Worm (Caenorhabditis elegans) whole organism, early embryonic: Measurements from ENCODE around the gene ubc-1.
"Not testable (repeated sequence)": the region's sequence is repeated elsewhere in the genome, so short reads cannot be mapped to it uniquely, and the experiment has no call there.

Experiments used
- B0310.2 ChIP-seq: sonication (generic microtip); optimal IDR thresholded peaks from 2 replicates; lab custom pipeline; 2016; ENCODE audit warnings: mild to moderate bottlenecking, missing genetic modification characterization, missing compliant biosample characterization
- F13C5.2 ChIP-seq: sonication (generic microtip); optimal IDR thresholded peaks from 2 replicates; lab custom pipeline; 2017; ENCODE audit warnings: mild to moderate bottlenecking, missing genetic modification characterization, inconsistent platforms, missing compliant biosample characterization
- aly-1 ChIP-seq: sonication (generic microtip); optimal IDR thresholded peaks from 2 replicates; lab custom pipeline; 2016; ENCODE audit warnings: missing genetic modification characterization, missing compliant biosample characterization
- ama-1 ChIP-seq: fragments of 150-350 bp; optimal IDR thresholded peaks from 2 replicates; lab custom pipeline; 2014
- ceh-13 ChIP-seq: fragments of 200-800 bp; sonication (Bioruptor generic); optimal IDR thresholded peaks from 2 replicates; lab custom pipeline; 2018; ENCODE audit warnings: mild to moderate bottlenecking, missing genetic modification characterization, missing compliant biosample characterization
- ceh-36 ChIP-seq: sonication (generic microtip); optimal IDR thresholded peaks from 2 replicates; lab custom pipeline; 2016; ENCODE audit warnings: missing genetic modification characterization, inconsistent platforms, missing compliant biosample characterization
- ets-7 ChIP-seq: sonication (generic microtip); optimal IDR thresholded peaks from 2 replicates; lab custom pipeline; 2016; ENCODE audit warnings: missing genotype, missing genetic modification characterization, missing compliant biosample characterization
- flt-1 ChIP-seq: fragments of 200-800 bp; sonication (Bioruptor generic); IDR thresholded peaks from 2 replicates; pipeline ENCODE4 v1.3.6; 2022; ENCODE audit warnings: missing genetic modification characterization, missing compliant biosample characterization
- hmbx-1 ChIP-seq: sonication (generic microtip); optimal IDR thresholded peaks from 2 replicates; lab custom pipeline; 2016; ENCODE audit warnings: mild to moderate bottlenecking, missing genetic modification characterization, missing compliant biosample characterization
- hmg-4 ChIP-seq: fragments of 200-800 bp; sonication (Bioruptor generic); optimal IDR thresholded peaks from 2 replicates; lab custom pipeline; 2018; ENCODE audit warnings: mild to moderate bottlenecking, missing genetic modification characterization, missing compliant biosample characterization
- hnd-1 ChIP-seq: sonication (generic microtip); optimal IDR thresholded peaks from 2 replicates; lab custom pipeline; 2016; ENCODE audit warnings: missing genetic modification characterization, missing compliant biosample characterization
- pes-1 ChIP-seq: fragments of 200-800 bp; sonication (Bioruptor generic); IDR thresholded peaks from 2 replicates; pipeline ENCODE4 v1.3.6; 2022; ENCODE audit warnings: missing genetic modification reagents, missing genetic modification characterization, missing compliant biosample characterization
- scrt-1 ChIP-seq: fragments of 200-800 bp; sonication (Bioruptor generic); IDR thresholded peaks from 2 replicates; pipeline ENCODE4 v1.3.6; 2022; ENCODE audit warnings: missing genetic modification characterization, missing compliant biosample characterization
- sea-1 ChIP-seq: fragments of 200-800 bp; sonication (Bioruptor generic); conservative IDR thresholded peaks from 2 replicates; pipeline ENCODE4 v1.3.6; 2022; ENCODE audit warnings: missing genetic modification characterization, missing compliant biosample characterization
- tbx-11 ChIP-seq: fragments of 200-800 bp; sonication (Bioruptor generic); IDR thresholded peaks from 2 replicates; pipeline ENCODE4 v1.3.6; 2022; ENCODE audit warnings: missing genetic modification characterization, missing compliant biosample characterization
- tbx-37 ChIP-seq: fragments of 200-800 bp; sonication (Bioruptor generic); conservative IDR thresholded peaks from 2 replicates; pipeline ENCODE4 v1.3.6; 2022; ENCODE audit warnings: missing genetic modification reagents, missing genetic modification characterization, missing compliant biosample characterization
- tra-4 ChIP-seq: sonication (generic microtip); optimal IDR thresholded peaks from 2 replicates; lab custom pipeline; 2017; ENCODE audit warnings: missing genetic modification characterization, missing compliant biosample characterization

ubc-1 gene

ce11 chrIV:4125657-4126056 lies 22.8 kb downstream of the ubc-1 start, which contains the start of gene F49F1.7:
Gene F49F1.7 (minus strand): TSS chrIV:4125757.
- not testable (repeated sequence) for TF ChIP-seq ama-1; tra-4 (tag; lab: Kevin White, UChicago); ceh-36 (tag; lab: Kevin White, UChicago)

DNA sequence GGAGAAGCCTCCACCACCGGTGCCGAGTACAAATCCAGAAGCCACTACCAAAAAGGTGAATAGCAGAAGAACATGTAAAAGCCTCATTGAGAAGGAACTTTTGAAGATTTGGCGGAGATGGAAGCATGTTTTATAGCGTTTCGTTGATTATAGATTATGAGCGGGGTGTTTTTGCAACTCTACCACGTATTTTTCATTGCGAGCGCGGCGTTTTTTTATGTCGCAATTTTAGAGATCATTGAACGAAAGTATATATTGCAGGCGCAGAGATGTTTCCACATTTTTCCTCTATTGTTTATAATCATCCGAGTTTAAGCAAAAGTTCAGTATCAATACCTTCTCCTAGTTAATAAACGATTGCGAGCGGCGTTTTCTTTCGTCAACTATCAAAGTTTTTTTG lies 32.9 kb downstream of the ubc-1 start, which contains the start of gene F49F1.17:
Gene F49F1.17, minus strand, starts transcription at position 101 of the 400 bp plus-strand sequence.
- no peak for TF ChIP-seq ceh-13 (GFP tag; lab: Kevin White, UChicago)
- TF ChIP-seq hnd-1 (tag; lab: Kevin White, UChicago) = no peak
- TF ChIP-seq sea-1 (GFP tag; lab: Robert Waterston, UW) = no peak
- no peak for TF ChIP-seq tbx-37 (GFP tag; lab: Robert Waterston, UW)
- no peak for TF ChIP-seq B0310.2 (tag; lab: Kevin White, UChicago)
- TF ChIP-seq scrt-1 (GFP tag; lab: Robert Waterston, UW) = no peak
- TF ChIP-seq hmbx-1 (tag; lab: Kevin White, UChicago) = no peak
- TF ChIP-seq aly-1 (tag; lab: Kevin White, UChicago) = no peak
- no peak for TF ChIP-seq hmg-4
- TF ChIP-seq pes-1 (GFP tag; lab: Robert Waterston, UW) = no peak
- no peak for TF ChIP-seq ama-1
- TF ChIP-seq F13C5.2 = no peak
- no peak for TF ChIP-seq ceh-36 (tag; lab: Kevin White, UChicago)
- no peak for TF ChIP-seq ets-7
- TF ChIP-seq tra-4 (tag; lab: Kevin White, UChicago) = no peak
- TF ChIP-seq flt-1 = no peak

DNA sequence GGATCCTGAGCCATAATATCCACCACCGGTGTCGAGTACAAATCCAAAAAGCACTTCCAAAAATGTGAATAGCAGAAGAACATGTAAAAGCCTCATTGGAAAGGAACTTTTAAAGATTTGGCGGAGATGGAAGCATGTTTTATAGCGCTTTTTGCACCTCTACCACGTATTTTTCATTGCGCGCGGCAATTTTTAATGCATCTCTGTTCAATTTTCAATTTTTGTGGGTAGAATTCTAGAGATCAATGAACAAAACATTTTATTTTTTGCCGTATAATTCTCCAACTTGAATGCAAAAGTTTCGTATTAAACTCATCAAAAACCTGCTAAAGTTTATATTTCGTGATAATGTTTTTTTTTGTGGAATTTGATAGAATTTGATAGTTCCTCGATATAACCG lies 34.7 kb downstream of the ubc-1 start, which contains the start of gene F49F1.9:
Gene F49F1.9, minus strand, starts transcription at position 101 of the 400 bp plus-strand sequence.
- TF ChIP-seq hmbx-1 (tag; lab: Kevin White, UChicago) = no peak
- TF ChIP-seq scrt-1 (GFP tag; lab: Robert Waterston, UW) = no peak
- no peak for TF ChIP-seq sea-1 (GFP tag; lab: Robert Waterston, UW)
- TF ChIP-seq ama-1 = no peak
- TF ChIP-seq hmg-4 = no peak
- TF ChIP-seq ceh-36 (tag; lab: Kevin White, UChicago) = no peak
- TF ChIP-seq aly-1 (tag; lab: Kevin White, UChicago) = no peak
- TF ChIP-seq flt-1 = no peak
- TF ChIP-seq tra-4 (tag; lab: Kevin White, UChicago) = no peak
- TF ChIP-seq pes-1 (GFP tag; lab: Robert Waterston, UW) = no peak
- no peak for TF ChIP-seq tbx-11
- no peak for TF ChIP-seq ets-7
- no peak for TF ChIP-seq tbx-37 (GFP tag; lab: Robert Waterston, UW)
- TF ChIP-seq B0310.2 (tag; lab: Kevin White, UChicago) = no peak
- TF ChIP-seq F13C5.2 = no peak
- no peak for TF ChIP-seq hnd-1 (tag; lab: Kevin White, UChicago)
- TF ChIP-seq ceh-13 (GFP tag; lab: Kevin White, UChicago) = no peak

- TF ChIP-seq hmbx-1 (tag; lab: Kevin White, UChicago) (no peak), flt-1 (no peak), ceh-13 (GFP tag; lab: Kevin White, UChicago) (no peak), ama-1 (no peak), tra-4 (tag; lab: Kevin White, UChicago) (no peak), tbx-11 (no peak), ets-7 (no peak), ceh-36 (tag; lab: Kevin White, UChicago) (no peak), aly-1 (tag; lab: Kevin White, UChicago) (no peak), hnd-1 (tag; lab: Kevin White, UChicago) (no peak), scrt-1 (GFP tag; lab: Robert Waterston, UW) (no peak)
Observed at ce11 chrIV:4139022-4139421, 36.2 kb downstream of the ubc-1 start, which contains the start of gene F49F1.10. Gene F49F1.10 (minus strand): TSS chrIV:4139122.

ce11 chrIV:4140265-4140664 lies 37.4 kb downstream of the ubc-1 start, which contains the start of gene F49F1.18:
Gene F49F1.18 (minus strand): TSS chrIV:4140365.
- TF ChIP-seq flt-1 (no peak), scrt-1 (GFP tag; lab: Robert Waterston, UW) (no peak), hmbx-1 (tag; lab: Kevin White, UChicago) (no peak), tbx-11 (no peak), B0310.2 (tag; lab: Kevin White, UChicago) (no peak), ceh-13 (GFP tag; lab: Kevin White, UChicago) (no peak), ets-7 (no peak), pes-1 (GFP tag; lab: Robert Waterston, UW) (no peak), F13C5.2 (no peak), hmg-4 (no peak)

DNA sequence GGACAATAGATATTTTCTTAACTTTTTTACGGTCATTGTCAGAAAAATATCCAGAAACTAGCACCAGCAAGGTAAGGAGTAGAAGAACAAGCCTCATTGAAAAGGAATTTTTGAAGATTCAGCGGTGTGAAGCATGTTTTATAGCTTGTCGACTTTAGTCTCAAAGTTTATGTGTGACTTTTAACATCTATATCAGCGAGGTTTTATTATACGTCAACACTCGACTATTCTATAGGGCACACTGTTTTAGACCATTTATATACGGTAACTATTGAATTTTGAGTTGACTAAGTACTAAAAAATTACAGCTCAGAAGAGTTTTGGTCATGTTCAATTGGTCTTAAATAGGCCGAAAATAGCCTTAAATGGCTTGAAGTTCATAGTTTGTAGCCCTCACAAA lies 38.5 kb downstream of the ubc-1 start, which contains the start of gene F49F1.11:
Gene F49F1.11, minus strand, starts transcription at position 101 of the 400 bp plus-strand sequence.
- TF ChIP-seq flt-1 = no peak
- no peak for TF ChIP-seq tbx-11
- no peak for TF ChIP-seq hmg-4
- no peak for TF ChIP-seq B0310.2 (tag; lab: Kevin White, UChicago)
- TF ChIP-seq tbx-37 (GFP tag; lab: Robert Waterston, UW) = no peak
- no peak for TF ChIP-seq F13C5.2

- TF ChIP-seq aly-1 (tag; lab: Kevin White, UChicago); ets-7; ama-1: not testable (repeated sequence)
Observed at ce11 chrIV:4142986-4143385, 40.2 kb downstream of the ubc-1 start, which contains the start of gene F49F1.12. Gene F49F1.12 (minus strand): TSS chrIV:4143086.

ce11 chrIV:4144784-4145183 lies 42.0 kb downstream of the ubc-1 start, which contains the start of gene R07C12.3:
Gene R07C12.3 (plus strand): TSS chrIV:4145084.
- TF ChIP-seq B0310.2 (tag; lab: Kevin White, UChicago) = no peak
- TF ChIP-seq F13C5.2 = no peak
- no peak for TF ChIP-seq tbx-11
- TF ChIP-seq scrt-1 (GFP tag; lab: Robert Waterston, UW) = no peak
- no peak for TF ChIP-seq hmbx-1 (tag; lab: Kevin White, UChicago)
- no peak for TF ChIP-seq flt-1
- no peak for TF ChIP-seq ceh-13 (GFP tag; lab: Kevin White, UChicago)
- no peak for TF ChIP-seq sea-1 (GFP tag; lab: Robert Waterston, UW)
